Worm (Caenorhabditis elegans) whole organism, young adult: ENCODE results near the gene D1054.1.

Source experiments
- C06A6.2 ChIP-seq: fragments of 200-800 bp; sonication (Bioruptor generic); conservative IDR thresholded peaks from 2 replicates; pipeline ENCODE4 v1.3.6; 2022; ENCODE audit warnings: missing genetic modification characterization, missing compliant biosample characterization
- D2030.7 ChIP-seq: fragments of 200-800 bp; sonication (Bioruptor generic); IDR thresholded peaks from 2 replicates; pipeline ENCODE4 v1.3.6; 2022; ENCODE audit warnings: missing genetic modification reagents, missing genetic modification characterization, missing compliant biosample characterization
- F57A8.1 ChIP-seq: fragments of 200-800 bp; sonication (Bioruptor generic); optimal IDR thresholded peaks from 2 replicates; lab custom pipeline; 2018; ENCODE audit warnings: mild to moderate bottlenecking, missing genetic modification characterization, moderate library complexity, missing compliant biosample characterization
- cebp-1 ChIP-seq, 2 experiments: fragments of 200-800 bp in 1 of 2; sonication (Bioruptor generic) in 1 of 2; sonication (generic microtip) in 1 of 2; IDR thresholded peaks in 1 of 2; optimal IDR thresholded peaks in 1 of 2; 2 replicates each; pipeline versions ENCODE4 v1.3.6 to Lab custom; 2017 to 2022; ENCODE audit warnings: missing compliant biosample characterization in 2 of 2, missing genetic modification characterization in 2 of 2, mild to moderate bottlenecking in 1 of 2, missing genetic modification reagents in 1 of 2, moderate library complexity in 1 of 2
- hsf-1 ChIP-seq: fragments of 200-800 bp; sonication (Bioruptor generic); IDR thresholded peaks from 2 replicates; pipeline ENCODE4 v1.3.6; 2022; ENCODE audit warnings: missing genetic modification reagents, missing genetic modification characterization, missing compliant biosample characterization
- madf-10 ChIP-seq: sonication (generic microtip); optimal IDR thresholded peaks from 2 replicates; lab custom pipeline; 2016; ENCODE audit warnings: mild to moderate bottlenecking, missing genetic modification characterization, missing compliant biosample characterization
- sea-2 ChIP-seq: fragments of 200-800 bp; sonication (Bioruptor generic); IDR thresholded peaks from 2 replicates; pipeline ENCODE4 v1.3.6; 2022; ENCODE audit warnings: missing genetic modification characterization, missing compliant biosample characterization
- tbx-9 ChIP-seq: sonication (generic microtip); optimal IDR thresholded peaks from 2 replicates; lab custom pipeline; 2016; ENCODE audit warnings: borderline replicate concordance, missing genetic modification characterization, inconsistent platforms, missing compliant biosample characterization
- unc-130 ChIP-seq: sonication (generic microtip); optimal IDR thresholded peaks from 2 replicates; lab custom pipeline; 2016; ENCODE audit warnings: missing genetic modification reagents, missing genetic modification characterization, missing compliant biosample characterization
- unc-62 ChIP-seq: fragments of 150-350 bp; optimal IDR thresholded peaks from 2 replicates; lab custom pipeline; 2014; ENCODE audit warnings: missing biosample characterization, missing genetic modification reagents, missing genetic modification characterization

DNA sequence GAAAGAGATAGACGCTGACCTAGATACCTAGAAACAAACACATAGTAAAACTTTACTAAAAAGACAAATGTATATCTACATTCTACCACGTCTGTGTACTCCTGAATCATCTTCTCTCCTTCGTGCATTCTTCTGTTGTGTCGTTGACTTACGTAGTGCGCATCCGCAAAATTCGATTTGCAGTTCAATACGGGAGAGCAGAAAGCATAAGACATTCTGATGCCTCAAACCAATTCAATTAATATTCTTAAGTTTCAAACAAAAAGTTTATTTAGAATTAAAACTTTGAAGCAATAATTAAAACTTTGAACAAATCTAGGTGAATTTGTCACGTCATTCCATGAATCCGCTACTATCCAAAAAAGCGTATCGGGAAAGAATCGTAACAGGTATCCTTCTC is 46.8 kb upstream of the D1054.1 start:
- no peak for TF ChIP-seq D2030.7 (GFP tag; lab: Robert Waterston, UW)
- no peak for TF ChIP-seq unc-130 (GFP tag; lab: Kevin White, UChicago)
- TF ChIP-seq hsf-1, result no peak
- TF ChIP-seq unc-62, result no peak
- TF ChIP-seq madf-10, result no peak
- TF ChIP-seq cebp-1 (GFP tag; IDR thresholded peaks at IDR 0.05; lab: Robert Waterston, UW), result no peak
- TF ChIP-seq cebp-1 (tag; optimal IDR thresholded peaks at IDR 0.05; lab: Kevin White, UChicago), result no peak
- TF ChIP-seq F57A8.1 (GFP tag; lab: Kevin White, UChicago), result no peak
- no peak for TF ChIP-seq tbx-9 (tag; lab: Kevin White, UChicago)
- TF ChIP-seq C06A6.2 (GFP tag; lab: Robert Waterston, UW), result no peak
- TF ChIP-seq sea-2 (GFP tag; lab: Robert Waterston, UW), result no peak
